Worm (Caenorhabditis elegans): ENCODE results near the gene Y43F8C.7.

- no peak for TF ChIP-seq ztf-4 (tag; optimal IDR thresholded peaks at IDR 0.05)
- TF ChIP-seq nhr-90 (tag; optimal IDR thresholded peaks at IDR 0.05; ENCODE audit: poor library complexity), result no peak
- no peak for TF ChIP-seq lin-13 (GFP tag; optimal IDR thresholded peaks at IDR 0.05)
- TF ChIP-seq snpc-4 (tag; optimal IDR thresholded peaks at IDR 0.05), result no peak
- no peak for TF ChIP-seq mep-1 (tag; optimal IDR thresholded peaks at IDR 0.05)
- TF ChIP-seq snu-23 (GFP tag; optimal IDR thresholded peaks at IDR 0.05), result no peak
- no peak for TF ChIP-seq aly-2 (tag; optimal IDR thresholded peaks at IDR 0.05)
- TF ChIP-seq fos-1 (tag; optimal IDR thresholded peaks at IDR 0.05), result no peak
- no peak for TF ChIP-seq fkh-8 (tag; optimal IDR thresholded peaks at IDR 0.05)
- no peak for TF ChIP-seq nhr-12 (tag; optimal IDR thresholded peaks at IDR 0.05)
- no peak for TF ChIP-seq lin-15B (tag; optimal IDR thresholded peaks at IDR 0.05)
- TF ChIP-seq lin-14 (GFP tag; optimal IDR thresholded peaks at IDR 0.05), result no peak
Measured at ce11 chrV:19673298-19673903, 29.6 kb upstream of the Y43F8C.7 start.
